Fruit fly (Drosophila melanogaster): Measurements from ENCODE around the gene CG11279.

DNA sequence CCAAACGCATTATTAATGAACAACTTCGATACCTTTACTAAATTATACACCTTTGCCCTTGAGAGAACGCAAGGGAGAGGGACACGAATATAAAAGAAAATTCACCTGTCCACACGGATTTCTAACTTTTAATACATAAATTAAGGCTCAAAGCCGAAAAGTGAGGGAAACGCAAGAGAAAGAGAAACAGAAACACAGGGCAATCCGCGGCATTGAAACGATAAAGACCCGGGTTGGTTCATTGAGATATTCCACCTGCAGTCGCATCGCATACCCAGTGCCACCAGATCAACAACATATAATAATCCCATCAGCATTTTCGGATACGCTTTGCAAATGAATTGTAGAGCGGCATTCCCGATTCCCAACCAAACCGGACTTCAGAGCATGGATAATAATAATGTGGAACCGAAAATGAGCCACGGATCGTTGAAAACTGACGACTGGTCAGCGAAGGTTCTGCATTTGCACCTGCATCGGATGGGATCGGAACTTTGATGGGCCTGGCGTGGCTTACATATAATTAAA is 4.0 kb downstream of the CG11279 start:
- TF ChIP-seq CG7368 (GFP tag; optimal IDR thresholded peaks at IDR 0.05) (no peak), Sox14 (GFP tag; optimal IDR thresholded peaks at IDR 0.05) (no peak), CG6808 (GFP tag; optimal IDR thresholded peaks at IDR 0.05) (no peak), CG10631 (GFP tag; optimal IDR thresholded peaks at IDR 0.05) (no peak), CG8319 (GFP tag; optimal IDR thresholded peaks at IDR 0.05) (no peak), CG11294 (GFP tag; IDR thresholded peaks at IDR 0.05) (no peak), Ets21C (GFP tag; optimal IDR thresholded peaks at IDR 0.05) (no peak), esn (GFP tag; optimal IDR thresholded peaks at IDR 0.05) (no peak), CG8119 (GFP tag; IDR thresholded peaks at IDR 0.05) (no peak), dac (GFP tag; optimal IDR thresholded peaks at IDR 0.05) (no peak)
